Fruit fly (Drosophila melanogaster) whole organism, wandering third instar larva: Measurements from ENCODE around the gene Tpr2.

Source experiments
- Abd-B ChIP-seq: fragments of >200 bp; optimal IDR thresholded peaks from 2 replicates; lab custom pipeline; 2017; ENCODE audit warnings: missing biosample characterization, missing genetic modification characterization
- CG32264 ChIP-seq: fragments of 200-800 bp; sonication (Bioruptor generic); optimal IDR thresholded peaks from 2 replicates; lab custom pipeline; 2016; ENCODE audit warnings: missing biosample characterization, missing genetic modification characterization
- CG9705 ChIP-seq: fragments of 200-800 bp; sonication (Bioruptor generic); optimal IDR thresholded peaks from 2 replicates; lab custom pipeline; 2018; ENCODE audit warnings: missing biosample characterization, mild to moderate bottlenecking, missing genetic modification characterization
- CrebA ChIP-seq: fragments of 200-800 bp; sonication (Bioruptor generic); optimal IDR thresholded peaks from 2 replicates; lab custom pipeline; 2016; ENCODE audit warnings: missing biosample characterization, mild to moderate bottlenecking, missing genetic modification characterization, borderline replicate concordance
- Dfd ChIP-seq: fragments of >200 bp; optimal IDR thresholded peaks from 2 replicates; lab custom pipeline; 2017; ENCODE audit warnings: missing biosample characterization, missing genetic modification characterization
- Dif ChIP-seq: fragments of 200-275, 200-300 bp; sonication (Bioruptor generic); optimal IDR thresholded peaks from 2 replicates; lab custom pipeline; 2018; ENCODE audit warnings: missing biosample characterization, missing genetic modification characterization; ENCODE audit not compliant: partially characterized antibody
- GATAd ChIP-seq: sonication (Bioruptor generic); optimal IDR thresholded peaks from 2 replicates; lab custom pipeline; 2016; ENCODE audit warnings: missing biosample characterization, missing genetic modification characterization
- HLH106 ChIP-seq: fragments of 200-800 bp; optimal IDR thresholded peaks from 3 replicates; lab custom pipeline; 2019; ENCODE audit warnings: missing biosample characterization, mild to moderate bottlenecking, missing genetic modification characterization, moderate library complexity
- Hnf4 ChIP-seq: fragments of 200-800 bp; sonication (Bioruptor generic); optimal IDR thresholded peaks from 2 replicates; lab custom pipeline; 2016; ENCODE audit warnings: missing biosample characterization, mild to moderate bottlenecking, missing genetic modification characterization
- Hr78 ChIP-seq: fragments of >200 bp; optimal IDR thresholded peaks from 2 replicates; lab custom pipeline; 2017; ENCODE audit warnings: missing biosample characterization, missing genetic modification characterization
- Hr83 ChIP-seq: fragments of 200-300 bp; sonication (Bioruptor generic); optimal IDR thresholded peaks from 2 replicates; lab custom pipeline; 2016; ENCODE audit warnings: missing biosample characterization, mild to moderate bottlenecking, missing genetic modification characterization, moderate library complexity; ENCODE audit not compliant: poor library complexity, severe bottlenecking
- Jra ChIP-seq: sonication (Bioruptor generic); optimal IDR thresholded peaks from 2 replicates; lab custom pipeline; 2016; ENCODE audit warnings: missing biosample characterization, missing genetic modification characterization
- Mio ChIP-seq: sonication (Bioruptor generic); optimal IDR thresholded peaks from 2 replicates; lab custom pipeline; 2016; ENCODE audit warnings: missing biosample characterization, missing genetic modification characterization
- Myc ChIP-seq: fragments of >200 bp; optimal IDR thresholded peaks from 2 replicates; lab custom pipeline; 2017
- N ChIP-seq: fragments of >200 bp; optimal IDR thresholded peaks from 2 replicates; lab custom pipeline; 2018; ENCODE audit warnings: missing biosample characterization, missing external identifiers, missing genetic modification characterization
- OdsH ChIP-seq: fragments of 200-800 bp; sonication (Bioruptor generic); optimal IDR thresholded peaks from 2 replicates; lab custom pipeline; 2016; ENCODE audit warnings: missing biosample characterization, mild to moderate bottlenecking, missing genetic modification characterization
- Rel ChIP-seq, 2 experiments: fragments of 200-800 bp; sonication (Bioruptor generic) in 1 of 2; optimal IDR thresholded peaks; 2 replicates in 1 of 2; 3 replicates in 1 of 2; lab custom pipeline; 2016 to 2019; ENCODE audit warnings: mild to moderate bottlenecking in 2 of 2, missing biosample characterization in 2 of 2, missing genetic modification characterization in 2 of 2, moderate library complexity in 1 of 2
- Sp1 ChIP-seq: fragments of 200-800 bp; sonication (Bioruptor generic); optimal IDR thresholded peaks from 3 replicates; lab custom pipeline; 2019; ENCODE audit warnings: missing biosample characterization, mild to moderate bottlenecking, missing genetic modification characterization, moderate library complexity
- Vsx2 ChIP-seq: fragments of 200-300, 225-300 bp; sonication (Bioruptor generic); optimal IDR thresholded peaks from 2 replicates; lab custom pipeline; 2018; ENCODE audit warnings: missing biosample characterization, missing genetic modification characterization; ENCODE audit not compliant: partially characterized antibody
- br ChIP-seq: fragments of 200-800 bp; sonication (Bioruptor generic); optimal IDR thresholded peaks from 2 replicates; lab custom pipeline; 2016; ENCODE audit warnings: missing biosample characterization, missing genetic modification characterization
- brk ChIP-seq: fragments of 200-800 bp; sonication (Bioruptor generic); optimal IDR thresholded peaks from 2 replicates; lab custom pipeline; 2016; ENCODE audit warnings: missing biosample characterization, mild to moderate bottlenecking, missing genetic modification characterization
- dl ChIP-seq, 2 experiments: fragments of 175-275, 200-275 bp in 1 of 2; fragments of 200-275 bp in 1 of 2; sonication (Bioruptor generic); optimal IDR thresholded peaks; lab custom pipeline; 2018; ENCODE audit warnings: mild to moderate bottlenecking in 2 of 2, missing biosample characterization in 2 of 2, missing genetic modification characterization in 2 of 2, moderate library complexity in 2 of 2; ENCODE audit not compliant: partially characterized antibody in 2 of 2, insufficient read depth in 1 of 2
- dmrt93B ChIP-seq: fragments of 200-800 bp; sonication (Bioruptor generic); optimal IDR thresholded peaks from 2 replicates; lab custom pipeline; 2018; ENCODE audit warnings: missing biosample characterization, mild to moderate bottlenecking, missing genetic modification characterization
- dsf ChIP-seq: sonication (Bioruptor generic); optimal IDR thresholded peaks from 2 replicates; lab custom pipeline; 2016; ENCODE audit warnings: missing biosample characterization, missing genetic modification characterization, borderline replicate concordance
- ey ChIP-seq: fragments of 200-800 bp; sonication (Bioruptor generic); optimal IDR thresholded peaks from 2 replicates; lab custom pipeline; 2016; ENCODE audit warnings: missing biosample characterization, missing genetic modification characterization
- foxo ChIP-seq, 2 experiments: fragments of 200-800 bp; sonication (Bioruptor generic); optimal IDR thresholded peaks; 2 replicates in 1 of 2; 3 replicates in 1 of 2; lab custom pipeline; 2016 to 2017; ENCODE audit warnings: missing biosample characterization in 2 of 2, missing genetic modification characterization in 2 of 2
- fru ChIP-seq: fragments of 200-800 bp; sonication (Bioruptor generic); optimal IDR thresholded peaks from 3 replicates; lab custom pipeline; 2016; ENCODE audit warnings: missing biosample characterization, mild to moderate bottlenecking, missing genetic modification characterization
- h ChIP-seq: fragments of 200-800 bp; sonication (Bioruptor generic); optimal IDR thresholded peaks from 3 replicates; lab custom pipeline; 2016; ENCODE audit warnings: missing biosample characterization, mild to moderate bottlenecking, missing genetic modification characterization
- jim ChIP-seq: fragments of 175-275, 200-325 bp; sonication (Bioruptor generic); optimal IDR thresholded peaks from 2 replicates; lab custom pipeline; 2016; ENCODE audit warnings: missing biosample characterization, mild to moderate bottlenecking, missing genetic modification characterization
- lola ChIP-seq: fragments of >200 bp; optimal IDR thresholded peaks from 2 replicates; lab custom pipeline; 2017; ENCODE audit warnings: missing biosample characterization, missing genetic modification characterization
- pan ChIP-seq: fragments of >200 bp; optimal IDR thresholded peaks from 2 replicates; lab custom pipeline; 2017
- psq ChIP-seq: fragments of 200-800 bp; sonication (Bioruptor generic); optimal IDR thresholded peaks from 3 replicates; lab custom pipeline; 2017; ENCODE audit warnings: missing biosample characterization, mild to moderate bottlenecking, missing genetic modification characterization, moderate library complexity
- rgr ChIP-seq: fragments of 200-800 bp; sonication (Bioruptor generic); optimal IDR thresholded peaks from 3 replicates; lab custom pipeline; 2016; ENCODE audit warnings: missing biosample characterization, mild to moderate bottlenecking, missing genetic modification characterization
- sage ChIP-seq: fragments of 200-800 bp; sonication (Bioruptor generic); optimal IDR thresholded peaks from 2 replicates; lab custom pipeline; 2016; ENCODE audit warnings: missing biosample characterization, mild to moderate bottlenecking, missing genetic modification characterization
- sv ChIP-seq: fragments of 200-800 bp; sonication (Bioruptor generic); optimal IDR thresholded peaks from 3 replicates; lab custom pipeline; 2016; ENCODE audit warnings: missing biosample characterization, missing genetic modification characterization
- tai ChIP-seq: sonication (Bioruptor generic); optimal IDR thresholded peaks from 2 replicates; lab custom pipeline; 2016; ENCODE audit warnings: missing biosample characterization, missing genetic modification characterization
- usp ChIP-seq: fragments of >200 bp; optimal IDR thresholded peaks from 2 replicates; lab custom pipeline; 2017; ENCODE audit warnings: missing biosample characterization, missing genetic modification characterization
- woc ChIP-seq: sonication (Bioruptor generic); optimal IDR thresholded peaks from 2 replicates; lab custom pipeline; 2016; ENCODE audit warnings: missing biosample characterization, mild to moderate bottlenecking, missing genetic modification characterization

The Tpr2 gene

DNA sequence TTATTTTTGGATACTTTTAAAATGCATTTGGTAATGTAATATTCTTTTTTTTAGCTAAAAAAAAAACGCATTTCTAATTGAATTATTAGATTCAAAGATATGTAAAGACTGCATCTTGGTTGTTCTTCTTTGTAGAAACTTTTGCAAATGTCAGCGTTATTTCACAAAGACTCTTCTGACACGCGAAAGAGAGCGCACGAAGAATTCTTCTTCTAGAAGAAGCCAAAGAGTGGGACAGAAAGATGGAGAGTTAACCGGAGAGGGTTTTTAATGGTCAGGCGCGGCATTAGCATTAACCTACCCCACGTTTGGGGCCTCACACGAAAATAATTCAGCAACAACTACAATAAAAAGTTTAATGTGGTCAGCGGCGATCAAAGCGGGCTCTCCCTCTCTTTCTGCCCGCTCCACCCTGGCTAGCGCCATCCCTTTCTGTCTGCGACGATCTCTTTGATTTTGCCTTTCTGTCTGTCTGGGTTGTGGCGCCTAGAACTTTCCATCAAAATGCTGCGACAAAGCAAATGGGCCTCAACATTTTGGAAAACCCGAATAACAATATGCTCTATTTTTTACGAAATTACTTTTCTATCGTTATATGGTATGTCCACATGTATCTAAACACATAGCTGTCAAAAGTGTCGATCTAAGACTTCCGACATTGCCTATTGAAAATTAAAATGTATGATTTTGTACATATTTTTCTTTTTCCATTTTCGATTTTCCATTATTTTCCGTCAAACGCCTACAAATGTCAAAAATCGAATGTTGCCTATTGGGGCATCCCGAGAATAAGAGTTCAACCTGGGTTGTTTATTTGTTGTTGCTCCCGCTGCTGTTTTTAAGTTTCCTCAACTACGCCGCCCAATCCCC, 29.4 kb downstream of the Tpr2 start:
- TF ChIP-seq N (GFP tag; lab: Kevin White, UChicago) (no peak), dl (GFP tag; optimal IDR thresholded peaks at IDR 0.05; lab: Kevin White, UChicago; ENCODE audit: insufficient read depth in 1 of 2, partially characterized antibody in 2 of 2) (peak in 1 of 2 experiments; percentile 63), GATAd (no peak), fru (no peak), usp (no peak), OdsH (GFP tag; lab: Kevin White, UChicago) (no peak), pan (lab: Kevin White, UChicago) (no peak), Dif (peak; percentile 54), Sp1 (GFP tag; lab: Kevin White, UChicago) (no peak), Rel (GFP tag; optimal IDR thresholded peaks at IDR 0.05; lab: Kevin White, UChicago) (no peak), Rel (tag; optimal IDR thresholded peaks at IDR 0.05; lab: Kevin White, UChicago) (peak; percentile 14), tai (GFP tag; lab: Kevin White, UChicago) (no peak), Hr83 (GFP tag; lab: Kevin White, UChicago) (no peak), rgr (GFP tag; lab: Kevin White, UChicago) (no peak)

DNA sequence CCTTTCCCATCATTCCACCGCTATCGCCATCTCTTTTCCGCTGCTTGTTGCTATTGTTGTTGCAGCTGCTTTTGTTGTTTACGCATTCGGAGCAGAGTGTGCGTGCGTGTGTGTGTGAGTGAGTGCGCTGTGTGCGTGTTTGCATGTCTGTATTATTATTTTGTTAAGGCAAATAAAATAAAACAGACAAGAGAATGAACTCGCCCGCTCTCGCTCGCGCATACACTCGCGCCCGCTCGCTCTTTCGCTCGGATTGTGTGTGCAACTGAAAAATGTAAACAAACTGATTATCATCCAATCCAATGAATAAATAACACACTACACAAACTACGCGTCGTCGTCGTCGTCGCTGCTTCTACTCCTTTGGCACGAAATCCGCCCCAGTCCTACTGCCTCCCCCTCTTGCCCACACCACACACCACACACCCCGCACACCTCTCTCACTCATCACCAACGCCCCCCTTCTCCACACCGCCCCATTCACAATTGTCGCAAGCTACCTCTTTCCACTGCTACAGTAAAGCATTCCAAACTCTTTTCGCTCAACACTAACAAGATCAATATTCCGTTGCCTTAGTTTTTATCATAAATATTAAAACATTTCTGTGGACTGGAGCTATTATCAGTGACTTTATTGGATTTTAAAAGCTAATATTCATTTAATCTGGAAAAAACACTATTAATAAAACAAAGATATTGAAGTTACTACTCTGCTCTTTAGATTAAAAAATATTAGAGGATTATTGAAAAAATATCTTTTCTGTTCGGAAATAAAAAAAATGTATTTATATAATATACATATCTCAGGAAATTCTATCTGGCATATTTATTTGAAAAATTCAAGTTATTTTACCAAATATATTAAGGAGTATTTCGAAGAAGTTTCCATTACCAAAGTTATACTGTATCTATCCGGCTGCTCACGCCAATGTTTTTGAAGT, 30.3 kb downstream of the Tpr2 start:
- TF ChIP-seq Myc (lab: Kevin White, UChicago) (no peak), OdsH (GFP tag; lab: Kevin White, UChicago) (peak; percentile 7), Dfd (GFP tag; lab: Kevin White, UChicago) (peak; percentile 69), foxo (GFP tag; optimal IDR thresholded peaks at IDR 0.05; lab: Kevin White, UChicago) (no peak), sage (peak; percentile 9), usp (no peak), Jra (GFP tag; lab: Kevin White, UChicago) (peak; percentile 83), dmrt93B (GFP tag; lab: Kevin White, UChicago) (peak; percentile 16), ey (GFP tag; lab: Kevin White, UChicago) (no peak), brk (GFP tag; lab: Kevin White, UChicago) (no peak), h (GFP tag; lab: Kevin White, UChicago) (peak; percentile 54), Rel (GFP tag; optimal IDR thresholded peaks at IDR 0.05; lab: Kevin White, UChicago) (no peak), Rel (tag; optimal IDR thresholded peaks at IDR 0.05; lab: Kevin White, UChicago) (peak; percentile 80), Sp1 (GFP tag; lab: Kevin White, UChicago) (peak; percentile 43), N (GFP tag; lab: Kevin White, UChicago) (peak; percentile 18), CG32264 (no peak), Abd-B (GFP tag; lab: Kevin White, UChicago) (no peak), tai (GFP tag; lab: Kevin White, UChicago) (peak; percentile 59), Hnf4 (GFP tag; lab: Kevin White, UChicago) (peak; percentile 62), pan (lab: Kevin White, UChicago) (no peak), Hr83 (GFP tag; lab: Kevin White, UChicago) (no peak), dl (GFP tag; optimal IDR thresholded peaks at IDR 0.05; lab: Kevin White, UChicago; ENCODE audit: insufficient read depth in 1 of 2, partially characterized antibody in 2 of 2) (peak in 1 of 2 experiments; percentile 75), jim (GFP tag; lab: Kevin White, UChicago) (peak; percentile 48), sv (GFP tag; lab: Kevin White, UChicago) (no peak), fru (peak; percentile 46), Mio (peak; percentile 15), Hr78 (GFP tag; lab: Kevin White, UChicago) (no peak), CrebA (GFP tag; lab: Kevin White, UChicago) (peak; percentile 38), CG9705 (GFP tag; lab: Kevin White, UChicago) (no peak), psq (peak; percentile 54), GATAd (no peak), Vsx2 (GFP tag; lab: Kevin White, UChicago) (no peak), br (peak; percentile 63), woc (GFP tag; lab: Kevin White, UChicago) (no peak), dsf (no peak), lola (GFP tag; lab: Kevin White, UChicago) (no peak), Dif (no peak), rgr (GFP tag; lab: Kevin White, UChicago) (peak; percentile 62), HLH106 (tag; lab: Kevin White, UChicago) (peak; percentile 10)
